Worm (Caenorhabditis elegans) whole organism, L2 larva: ENCODE results near the gene K03H1.12.

ENCODE experiments used
- Y55F3AM.14 ChIP-seq: fragments of 200-800 bp; sonication (Bioruptor generic); optimal IDR thresholded peaks from 2 replicates; lab custom pipeline; 2018; ENCODE audit warnings: mild to moderate bottlenecking, missing genetic modification characterization, missing compliant biosample characterization
- lsy-2 ChIP-seq, 2 experiments: fragments of 150-350 bp in 1 of 2; sonication (generic microtip) in 1 of 2; optimal IDR thresholded peaks; 2 replicates each; lab custom pipeline; 2014 to 2017; ENCODE audit warnings: missing biosample characterization in 2 of 2, missing genetic modification characterization in 2 of 2
- nhr-12 ChIP-seq: fragments of 150-350 bp; optimal IDR thresholded peaks from 2 replicates; lab custom pipeline; 2014; ENCODE audit warnings: missing biosample characterization, missing genetic modification characterization
- zag-1 ChIP-seq: fragments of 150-350 bp; optimal IDR thresholded peaks from 2 replicates; lab custom pipeline; 2014; ENCODE audit warnings: missing biosample characterization, missing genetic modification characterization

DNA sequence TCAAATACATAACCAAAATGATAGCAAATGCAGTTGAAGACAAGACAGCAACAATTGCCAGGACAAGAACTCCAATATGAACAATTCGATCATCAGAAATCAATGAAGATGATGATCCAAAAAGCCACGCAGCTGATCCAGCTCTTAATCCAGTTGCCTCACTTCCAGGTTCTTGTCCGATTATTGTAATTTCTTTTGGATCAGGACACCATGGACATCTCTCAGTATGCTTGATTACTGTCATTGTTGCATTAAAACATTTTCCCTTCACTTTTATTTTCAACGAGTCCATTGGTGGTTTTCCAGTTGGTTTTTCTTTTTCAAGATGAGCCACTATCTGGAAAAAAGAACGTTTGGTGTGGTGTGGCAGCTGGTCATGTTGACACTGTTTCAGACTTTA, 23.0 kb downstream of the K03H1.12 start:
- TF ChIP-seq zag-1: no peak
- TF ChIP-seq nhr-12 (tag; lab: Kevin White, UChicago): no peak
- TF ChIP-seq Y55F3AM.14 (GFP tag; lab: Kevin White, UChicago): no peak
- no peak for TF ChIP-seq lsy-2 (tag; optimal IDR thresholded peaks at IDR 0.05; lab: Kevin White, UChicago)
